Fruit fly (Drosophila melanogaster) whole organism, embryonic: ENCODE measurements around the gene Glut4EF.
A peak's percentile ranks its signal among the peaks of the same experiment; 100 is the strongest.

Source experiments
- BtbVII ChIP-seq: fragments of 200-800 bp; sonication (Bioruptor generic); optimal IDR thresholded peaks from 3 replicates; lab custom pipeline; 2017; ENCODE audit warnings: missing biosample characterization, mild to moderate bottlenecking, missing genetic modification characterization
- CG10321 ChIP-seq: fragments of 200-800 bp; sonication (Bioruptor generic); IDR thresholded peaks from 2 replicates; pipeline ENCODE4 v1.3.6; 2022; ENCODE audit warnings: missing biosample characterization, missing genetic modification characterization
- CG10654 ChIP-seq: fragments of 200-800 bp; sonication (Bioruptor generic); optimal IDR thresholded peaks from 2 replicates; lab custom pipeline; 2016; ENCODE audit warnings: missing biosample characterization, missing genetic modification characterization
- CG11504 ChIP-seq: fragments of 200-800 bp; sonication (Bioruptor generic); optimal IDR thresholded peaks from 3 replicates; lab custom pipeline; 2019; ENCODE audit warnings: missing biosample characterization, mild to moderate bottlenecking, missing genetic modification characterization, moderate library complexity
- CG12942 ChIP-seq: fragments of 200-800 bp; sonication (Bioruptor generic); optimal IDR thresholded peaks from 3 replicates; lab custom pipeline; 2016; ENCODE audit warnings: missing biosample characterization, missing genetic modification characterization
- CG13894 ChIP-seq: fragments of 200-800 bp; sonication (Bioruptor generic); optimal IDR thresholded peaks from 3 replicates; lab custom pipeline; 2018; ENCODE audit warnings: missing biosample characterization, mild to moderate bottlenecking, missing genetic modification characterization, moderate library complexity
- CG1832 ChIP-seq: fragments of 200-800 bp; sonication (Bioruptor generic); optimal IDR thresholded peaks from 2 replicates; lab custom pipeline; 2017; ENCODE audit warnings: missing biosample characterization, mild to moderate bottlenecking, missing genetic modification characterization, inconsistent platforms
- CG2199 ChIP-seq: fragments of 200-800 bp; sonication (Bioruptor generic); IDR thresholded peaks from 3 replicates; pipeline ENCODE4 v1.3.6; 2022; ENCODE audit warnings: missing biosample characterization, missing genetic modification characterization
- CG30431 ChIP-seq: fragments of 200-800 bp; sonication (Bioruptor generic); optimal IDR thresholded peaks from 2 replicates; lab custom pipeline; 2017; ENCODE audit warnings: missing biosample characterization, missing genetic modification characterization
- CG3847 ChIP-seq: fragments of 200-800 bp; sonication (Bioruptor generic); IDR thresholded peaks from 2 replicates; pipeline ENCODE4 v1.3.6; 2022; ENCODE audit warnings: missing biosample characterization, missing genetic modification characterization
- CG4404 ChIP-seq: fragments of 200-800 bp; sonication (Bioruptor generic); IDR thresholded peaks from 2 replicates; pipeline ENCODE4 v1.3.6; 2022; ENCODE audit warnings: missing biosample characterization, missing genetic modification characterization
- CG6854 ChIP-seq: fragments of 200-800 bp; sonication (Bioruptor generic); optimal IDR thresholded peaks from 3 replicates; lab custom pipeline; 2017; ENCODE audit warnings: missing biosample characterization, mild to moderate bottlenecking, missing genetic modification characterization
- CG7963 ChIP-seq: fragments of 200-800 bp; sonication (Bioruptor generic); IDR thresholded peaks from 3 replicates; pipeline ENCODE4 v1.3.6; 2022; ENCODE audit warnings: missing biosample characterization, missing genetic modification characterization; ENCODE audit not compliant: partially characterized antibody
- CG9215 ChIP-seq: fragments of 200-800 bp; sonication (Bioruptor generic); IDR thresholded peaks from 2 replicates; pipeline ENCODE4 v1.3.6; 2022; ENCODE audit warnings: missing biosample characterization, missing genetic modification characterization
- Chrac-16 ChIP-seq: fragments of 200-800 bp; sonication (Bioruptor generic); optimal IDR thresholded peaks from 3 replicates; lab custom pipeline; 2016; ENCODE audit warnings: missing biosample characterization, missing genetic modification characterization
- CrebB ChIP-seq: fragments of 200-800 bp; sonication (Bioruptor generic); optimal IDR thresholded peaks from 3 replicates; lab custom pipeline; 2018; ENCODE audit warnings: missing biosample characterization, mild to moderate bottlenecking, missing genetic modification characterization
- D ChIP-seq, 2 experiments: fragments of 200-800 bp in 1 of 2; fragments of >200 bp in 1 of 2; sonication (Bioruptor generic) in 1 of 2; optimal IDR thresholded peaks; 2 replicates in 1 of 2; 3 replicates in 1 of 2; lab custom pipeline; 2017; ENCODE audit warnings: mild to moderate bottlenecking in 1 of 2, missing biosample characterization in 1 of 2, missing genetic modification characterization in 1 of 2, missing genetic modification reagents in 1 of 2
- Dp ChIP-seq: fragments of 200-800 bp; sonication (Bioruptor generic); optimal IDR thresholded peaks from 2 replicates; lab custom pipeline; 2018; ENCODE audit warnings: missing biosample characterization, mild to moderate bottlenecking, missing genetic modification characterization, moderate library complexity
- E2f1 ChIP-seq: fragments of 200-800 bp; sonication (Bioruptor generic); IDR thresholded peaks from 2 replicates; pipeline ENCODE4 v1.3.6; 2022; ENCODE audit warnings: missing biosample characterization, missing genetic modification characterization
- Elba2 ChIP-seq: fragments of 200-800 bp; sonication (Bioruptor generic); optimal IDR thresholded peaks from 3 replicates; lab custom pipeline; 2016; ENCODE audit warnings: missing biosample characterization, missing genetic modification characterization
- Ets65A ChIP-seq: fragments of 200-800 bp; sonication (Bioruptor generic); peaks from one replicate; lab custom pipeline; 2016; ENCODE audit warnings: missing biosample characterization, missing genetic modification characterization
- HLH54F ChIP-seq: fragments of 200-800 bp; sonication (Bioruptor generic); optimal IDR thresholded peaks from 3 replicates; lab custom pipeline; 2016; ENCODE audit warnings: missing biosample characterization, missing genetic modification characterization
- Hand ChIP-seq: fragments of 200-800 bp; sonication (Bioruptor generic); optimal IDR thresholded peaks from 2 replicates; lab custom pipeline; 2017; ENCODE audit warnings: mild to moderate bottlenecking, missing biosample characterization, missing genetic modification reagents, missing genetic modification characterization
- Kr ChIP-seq: fragments of 200-800 bp; sonication (Bioruptor generic); optimal IDR thresholded peaks from 2 replicates; lab custom pipeline; 2017; ENCODE audit warnings: missing biosample characterization, mild to moderate bottlenecking, missing genetic modification characterization
- Lim3 ChIP-seq: fragments of 200-800 bp; sonication (Bioruptor generic); IDR thresholded peaks from 2 replicates; pipeline ENCODE4 v1.3.6; 2022; ENCODE audit warnings: missing biosample characterization, missing genetic modification characterization
- Poxn ChIP-seq: fragments of 200-800 bp; sonication (Bioruptor generic); IDR thresholded peaks from 2 replicates; pipeline ENCODE4 v1.3.6; 2022; ENCODE audit warnings: missing biosample characterization, missing genetic modification characterization
- Ravus ChIP-seq: fragments of 200-800 bp; sonication (Bioruptor generic); IDR thresholded peaks from 2 replicates; pipeline ENCODE4 v1.3.6; 2022; ENCODE audit warnings: missing biosample characterization, missing genetic modification characterization
- Scr ChIP-seq: fragments of 200-800 bp; sonication (Bioruptor generic); IDR thresholded peaks from 2 replicates; pipeline ENCODE4 v1.3.6; 2022; ENCODE audit warnings: missing biosample characterization, missing genetic modification characterization; ENCODE audit not compliant: partially characterized antibody
- Sry-β ChIP-seq: fragments of 200-800 bp; sonication (Bioruptor generic); optimal IDR thresholded peaks from 2 replicates; lab custom pipeline; 2018; ENCODE audit warnings: missing biosample characterization, mild to moderate bottlenecking, missing genetic modification characterization, moderate library complexity
- Xbp1 ChIP-seq: fragments of 200-800 bp; sonication (Bioruptor generic); optimal IDR thresholded peaks from 3 replicates; lab custom pipeline; 2016; ENCODE audit warnings: missing biosample characterization, mild to moderate bottlenecking, missing genetic modification characterization
- ab ChIP-seq: fragments of 200-800 bp; sonication (Bioruptor generic); optimal IDR thresholded peaks from 2 replicates; lab custom pipeline; 2016; ENCODE audit warnings: missing biosample characterization, missing genetic modification characterization
- al ChIP-seq: fragments of 200-800 bp; sonication (Bioruptor generic); IDR thresholded peaks from 2 replicates; pipeline ENCODE4 v1.3.6; 2022; ENCODE audit warnings: missing biosample characterization, missing genetic modification characterization
- ara ChIP-seq: fragments of 200-800 bp; sonication (Bioruptor generic); IDR thresholded peaks from 2 replicates; pipeline ENCODE4 v1.3.6; 2022; ENCODE audit warnings: missing biosample characterization, missing genetic modification characterization
- bbx ChIP-seq: fragments of 200-800 bp; sonication (Bioruptor generic); IDR thresholded peaks from 2 replicates; pipeline ENCODE4 v1.3.6; 2022; ENCODE audit warnings: missing biosample characterization, missing genetic modification characterization; ENCODE audit not compliant: partially characterized antibody
- bcd ChIP-seq: fragments of 200-800 bp; sonication (Bioruptor generic); optimal IDR thresholded peaks from 2 replicates; lab custom pipeline; 2017; ENCODE audit warnings: missing biosample characterization, mild to moderate bottlenecking, missing genetic modification characterization
- bsh ChIP-seq, 2 experiments: fragments of 200-800 bp; sonication (Bioruptor generic); optimal IDR thresholded peaks; 2 replicates each; lab custom pipeline; 2017 to 2018; ENCODE audit warnings: mild to moderate bottlenecking in 2 of 2, missing biosample characterization in 2 of 2, missing genetic modification characterization in 2 of 2, moderate library complexity in 1 of 2
- cwo ChIP-seq: fragments of 200-800 bp; sonication (Bioruptor generic); optimal IDR thresholded peaks from 3 replicates; lab custom pipeline; 2017; ENCODE audit warnings: missing biosample characterization, missing genetic modification characterization, mild to moderate bottlenecking, moderate library complexity, missing genetic modification reagents
- da ChIP-seq: fragments of 200-800 bp; sonication (Bioruptor generic); optimal IDR thresholded peaks from 2 replicates; lab custom pipeline; 2016; ENCODE audit warnings: missing biosample characterization, missing genetic modification characterization
- dmrt99B ChIP-seq: fragments of 200-800 bp; sonication (Bioruptor generic); optimal IDR thresholded peaks from 2 replicates; lab custom pipeline; 2018; ENCODE audit warnings: missing biosample characterization, mild to moderate bottlenecking, missing genetic modification characterization, moderate library complexity
- exex ChIP-seq: fragments of 200-800 bp; sonication (Bioruptor generic); optimal IDR thresholded peaks from 4 replicates; lab custom pipeline; 2018; ENCODE audit warnings: missing biosample characterization, mild to moderate bottlenecking, missing genetic modification characterization, moderate library complexity
- fu2 ChIP-seq: fragments of 200-800 bp; sonication (Bioruptor generic); optimal IDR thresholded peaks from 2 replicates; lab custom pipeline; 2016; ENCODE audit warnings: missing biosample characterization, missing genetic modification characterization
- h ChIP-seq: fragments of >200 bp; optimal IDR thresholded peaks from 2 replicates; lab custom pipeline; 2017
- hb ChIP-seq: fragments of 200-800 bp; sonication (Bioruptor generic); IDR thresholded peaks from 3 replicates; pipeline ENCODE4 v1.3.6; 2022; ENCODE audit warnings: missing biosample characterization, missing genetic modification characterization; ENCODE audit not compliant: partially characterized antibody
- kah ChIP-seq: fragments of 200-800 bp; sonication (Bioruptor generic); optimal IDR thresholded peaks from 2 replicates; lab custom pipeline; 2018; ENCODE audit warnings: missing biosample characterization, mild to moderate bottlenecking, missing genetic modification characterization
- sens-2 ChIP-seq: fragments of 200-800 bp; sonication (Bioruptor generic); IDR thresholded peaks from 2 replicates; pipeline ENCODE4 v1.3.6; 2022; ENCODE audit warnings: missing biosample characterization, missing genetic modification characterization
- seq ChIP-seq: fragments of 200-800 bp; sonication (Bioruptor generic); IDR thresholded peaks from 2 replicates; pipeline ENCODE4 v1.3.6; 2022; ENCODE audit warnings: missing biosample characterization, missing genetic modification characterization
- sim ChIP-seq: fragments of 200-800 bp; sonication (Bioruptor generic); IDR thresholded peaks from 2 replicates; pipeline ENCODE4 v1.3.6; 2022; ENCODE audit warnings: missing biosample characterization, missing genetic modification characterization
- ttk ChIP-seq: fragments of 200-800 bp; sonication (Bioruptor generic); IDR thresholded peaks from 2 replicates; pipeline ENCODE4 v2.1.2; 2022; ENCODE audit warnings: missing biosample characterization, missing genetic modification characterization
- z ChIP-seq: fragments of 200-800 bp; sonication (Bioruptor generic); IDR thresholded peaks from 3 replicates; pipeline ENCODE4 v1.3.6; 2022; ENCODE audit warnings: missing biosample characterization, missing genetic modification characterization
- zf30C ChIP-seq: fragments of 200-800 bp; sonication (Bioruptor generic); optimal IDR thresholded peaks from 3 replicates; lab custom pipeline; 2018; ENCODE audit warnings: missing biosample characterization, mild to moderate bottlenecking, missing genetic modification characterization
- zfh2 ChIP-seq: fragments of 200-800 bp; sonication (Bioruptor generic); optimal IDR thresholded peaks from 2 replicates; lab custom pipeline; 2016; ENCODE audit warnings: missing biosample characterization, missing genetic modification characterization

The Glut4EF gene

dm6 chr3R:9888668-9889302 is 14.3 kb downstream of the Glut4EF start (continued):
- TF ChIP-seq dmrt99B (tag; lab: Kevin White, UChicago) (peak; percentile 35), CG11504 (tag; lab: Kevin White, UChicago) (peak; percentile 55), sens-2 (GFP tag; lab: Robert Waterston, UW) (no peak), al (no peak), seq (GFP tag; lab: Robert Waterston, UW) (peak; percentile 33; the same call in 1 of the 2 replicates), Hand (GFP tag; lab: Kevin White, UChicago) (no peak), Elba2 (GFP tag; lab: Kevin White, UChicago) (no peak), ttk (no peak), HLH54F (no peak), CG12942 (GFP tag; lab: Kevin White, UChicago) (no peak), Xbp1 (GFP tag; lab: Kevin White, UChicago) (peak; percentile 6), kah (GFP tag; lab: Kevin White, UChicago) (no peak), CG9215 (GFP tag; lab: Robert Waterston, UW) (no peak), h (lab: Kevin White, UChicago) (no peak), zf30C (no peak), ab (GFP tag; lab: Kevin White, UChicago) (no peak), CG6854 (GFP tag; lab: Kevin White, UChicago) (no peak), CG30431 (GFP tag; lab: Kevin White, UChicago) (no peak), Chrac-16 (GFP tag; lab: Kevin White, UChicago) (no peak), Sry-β (GFP tag; lab: Kevin White, UChicago) (peak; percentile 38), CG13894 (tag; lab: Kevin White, UChicago) (no peak), CG1832 (GFP tag; lab: Kevin White, UChicago) (no peak), CrebB (tag; lab: Kevin White, UChicago) (no peak), CG4404 (GFP tag; lab: Robert Waterston, UW) (no peak), CG3847 (GFP tag; lab: Robert Waterston, UW) (no peak), CG7963 (GFP tag; lab: Robert Waterston, UW) (no peak), Ets65A (GFP tag; lab: Kevin White, UChicago) (no peak), Poxn (GFP tag; lab: Robert Waterston, UW) (no peak), sim (GFP tag; lab: Robert Waterston, UW) (no peak), fu2 (GFP tag; lab: Kevin White, UChicago) (no peak), bbx (no peak), Ravus (no peak), zfh2 (GFP tag; lab: Kevin White, UChicago) (no peak), Scr (no peak), z (0 out of 3 replicates have a peak, but pooled peaks have one; percentile 43), exex (tag; lab: Kevin White, UChicago) (no peak), cwo (GFP tag; lab: Kevin White, UChicago) (no peak), ara (GFP tag; lab: Robert Waterston, UW) (peak; percentile 52; the same call in 1 of the 2 replicates), CG10654 (GFP tag; lab: Kevin White, UChicago) (no peak), Lim3 (GFP tag; lab: Robert Waterston, UW) (no peak), bcd (GFP tag; lab: Kevin White, UChicago) (no peak), hb (GFP tag; lab: Robert Waterston, UW) (no peak), CG2199 (no peak; the same call in 2 of the 3 replicates), da (GFP tag; lab: Kevin White, UChicago) (no peak), Dp (no peak), bsh (GFP tag; optimal IDR thresholded peaks at IDR 0.05; lab: Kevin White, UChicago) (peak in 1 of 2 experiments; percentile 30), D (optimal IDR thresholded peaks at IDR 0.05; lab: Kevin White, UChicago) (no peak), D (GFP tag; optimal IDR thresholded peaks at IDR 0.05; lab: Kevin White, UChicago) (no peak), E2f1 (GFP tag; lab: Robert Waterston, UW) (no peak), Kr (GFP tag; lab: Kevin White, UChicago) (no peak), BtbVII (GFP tag; lab: Kevin White, UChicago) (no peak), CG10321 (GFP tag; lab: Robert Waterston, UW) (no peak)
